Worm (Caenorhabditis elegans) whole organism, midembryonic: Measurements from ENCODE around the gene bus-19.

ENCODE experiments used
- T22C8.4 ChIP-seq: fragments of 200-800 bp; sonication (Bioruptor generic); IDR thresholded peaks from 2 replicates; pipeline ENCODE4 v1.3.6; 2022; ENCODE audit warnings: missing genetic modification characterization, missing compliant biosample characterization
- tab-1 ChIP-seq: fragments of 200-800 bp; sonication (Bioruptor generic); IDR thresholded peaks from 2 replicates; pipeline ENCODE4 v1.3.6; 2022; ENCODE audit warnings: missing genetic modification characterization, missing compliant biosample characterization

DNA sequence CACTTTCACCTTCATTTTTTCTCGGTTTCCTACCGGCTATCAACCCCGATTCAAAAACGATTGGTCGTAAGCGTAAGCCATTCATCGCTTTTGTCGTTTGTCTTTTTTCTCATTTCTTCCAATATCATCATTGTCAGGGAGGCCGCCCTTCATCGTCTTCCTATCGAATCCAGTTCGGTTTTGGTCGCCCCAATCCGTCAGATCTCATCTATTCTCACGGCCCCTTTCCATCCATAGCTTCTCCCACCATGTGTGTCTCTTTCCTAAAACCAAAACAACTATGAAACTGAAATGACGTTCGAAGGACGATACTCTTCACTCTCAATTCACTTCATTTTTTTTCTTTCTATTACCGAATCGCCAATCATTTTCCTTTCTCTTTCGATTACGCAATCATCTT is 4.0 kb downstream of the bus-19 start:
- no peak for TF ChIP-seq T22C8.4
- TF ChIP-seq tab-1, result no peak
